Worm (Caenorhabditis elegans) whole organism, early embryonic: ENCODE measurements around the gene F52G3.1.

Experiments used
- B0310.2 ChIP-seq: sonication (generic microtip); optimal IDR thresholded peaks from 2 replicates; lab custom pipeline; 2016; ENCODE audit warnings: mild to moderate bottlenecking, missing genetic modification characterization, missing compliant biosample characterization
- F13C5.2 ChIP-seq: sonication (generic microtip); optimal IDR thresholded peaks from 2 replicates; lab custom pipeline; 2017; ENCODE audit warnings: mild to moderate bottlenecking, missing genetic modification characterization, inconsistent platforms, missing compliant biosample characterization
- aly-1 ChIP-seq: sonication (generic microtip); optimal IDR thresholded peaks from 2 replicates; lab custom pipeline; 2016; ENCODE audit warnings: missing genetic modification characterization, missing compliant biosample characterization
- ama-1 ChIP-seq: fragments of 150-350 bp; optimal IDR thresholded peaks from 2 replicates; lab custom pipeline; 2014
- ceh-13 ChIP-seq: fragments of 200-800 bp; sonication (Bioruptor generic); optimal IDR thresholded peaks from 2 replicates; lab custom pipeline; 2018; ENCODE audit warnings: mild to moderate bottlenecking, missing genetic modification characterization, missing compliant biosample characterization
- ceh-36 ChIP-seq: sonication (generic microtip); optimal IDR thresholded peaks from 2 replicates; lab custom pipeline; 2016; ENCODE audit warnings: missing genetic modification characterization, inconsistent platforms, missing compliant biosample characterization
- ets-7 ChIP-seq: sonication (generic microtip); optimal IDR thresholded peaks from 2 replicates; lab custom pipeline; 2016; ENCODE audit warnings: missing genotype, missing genetic modification characterization, missing compliant biosample characterization
- flt-1 ChIP-seq: fragments of 200-800 bp; sonication (Bioruptor generic); IDR thresholded peaks from 2 replicates; pipeline ENCODE4 v1.3.6; 2022; ENCODE audit warnings: missing genetic modification characterization, missing compliant biosample characterization
- hmbx-1 ChIP-seq: sonication (generic microtip); optimal IDR thresholded peaks from 2 replicates; lab custom pipeline; 2016; ENCODE audit warnings: mild to moderate bottlenecking, missing genetic modification characterization, missing compliant biosample characterization
- hmg-4 ChIP-seq: fragments of 200-800 bp; sonication (Bioruptor generic); optimal IDR thresholded peaks from 2 replicates; lab custom pipeline; 2018; ENCODE audit warnings: mild to moderate bottlenecking, missing genetic modification characterization, missing compliant biosample characterization
- hnd-1 ChIP-seq: sonication (generic microtip); optimal IDR thresholded peaks from 2 replicates; lab custom pipeline; 2016; ENCODE audit warnings: missing genetic modification characterization, missing compliant biosample characterization
- pes-1 ChIP-seq: fragments of 200-800 bp; sonication (Bioruptor generic); IDR thresholded peaks from 2 replicates; pipeline ENCODE4 v1.3.6; 2022; ENCODE audit warnings: missing genetic modification reagents, missing genetic modification characterization, missing compliant biosample characterization
- scrt-1 ChIP-seq: fragments of 200-800 bp; sonication (Bioruptor generic); IDR thresholded peaks from 2 replicates; pipeline ENCODE4 v1.3.6; 2022; ENCODE audit warnings: missing genetic modification characterization, missing compliant biosample characterization
- sea-1 ChIP-seq: fragments of 200-800 bp; sonication (Bioruptor generic); conservative IDR thresholded peaks from 2 replicates; pipeline ENCODE4 v1.3.6; 2022; ENCODE audit warnings: missing genetic modification characterization, missing compliant biosample characterization
- tbx-11 ChIP-seq: fragments of 200-800 bp; sonication (Bioruptor generic); IDR thresholded peaks from 2 replicates; pipeline ENCODE4 v1.3.6; 2022; ENCODE audit warnings: missing genetic modification characterization, missing compliant biosample characterization
- tbx-37 ChIP-seq: fragments of 200-800 bp; sonication (Bioruptor generic); conservative IDR thresholded peaks from 2 replicates; pipeline ENCODE4 v1.3.6; 2022; ENCODE audit warnings: missing genetic modification reagents, missing genetic modification characterization, missing compliant biosample characterization
- tra-4 ChIP-seq: sonication (generic microtip); optimal IDR thresholded peaks from 2 replicates; lab custom pipeline; 2017; ENCODE audit warnings: missing genetic modification characterization, missing compliant biosample characterization

F52G3.1 gene

ce11 chrX:16999649-17000048, 36.0 kb downstream of the F52G3.1 start:
- TF ChIP-seq F13C5.2 (tag; lab: Kevin White, UChicago) (no peak), hmg-4 (no peak), tra-4 (tag; lab: Kevin White, UChicago) (no peak), hnd-1 (tag; lab: Kevin White, UChicago) (no peak), tbx-11 (GFP tag; lab: Robert Waterston, UW) (no peak), flt-1 (no peak), pes-1 (GFP tag; lab: Robert Waterston, UW) (no peak), ceh-13 (no peak), B0310.2 (tag; lab: Kevin White, UChicago) (no peak), tbx-37 (GFP tag; lab: Robert Waterston, UW) (no peak), scrt-1 (GFP tag; lab: Robert Waterston, UW) (no peak), ceh-36 (tag; lab: Kevin White, UChicago) (no peak), ets-7 (tag; lab: Kevin White, UChicago) (no peak), hmbx-1 (no peak)

DNA sequence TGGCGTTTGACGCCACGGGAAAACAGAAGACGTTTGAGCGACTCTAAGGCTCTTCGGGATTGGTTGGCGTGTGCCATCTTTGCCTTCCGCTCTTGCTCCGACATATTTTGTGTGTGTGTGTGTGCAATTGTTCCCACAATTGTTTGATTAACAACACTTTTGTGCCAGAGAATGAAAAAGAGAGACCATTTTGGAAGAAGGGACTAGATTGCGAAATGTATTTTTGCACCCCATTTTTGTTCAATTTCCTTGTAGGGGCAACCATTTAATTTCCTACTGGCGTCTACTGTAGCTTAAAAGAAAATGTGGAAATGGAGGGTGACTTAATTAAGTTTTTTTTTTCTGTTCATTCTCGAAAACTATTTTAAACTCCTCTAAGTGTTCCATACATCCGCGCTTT, 38.5 kb downstream of the F52G3.1 start:
- no peak for TF ChIP-seq B0310.2 (tag; lab: Kevin White, UChicago)
- TF ChIP-seq hmg-4: no peak
- TF ChIP-seq hmbx-1: no peak
- TF ChIP-seq tbx-37 (GFP tag; lab: Robert Waterston, UW): no peak
- no peak for TF ChIP-seq F13C5.2 (tag; lab: Kevin White, UChicago)
- no peak for TF ChIP-seq tra-4 (tag; lab: Kevin White, UChicago)
- TF ChIP-seq flt-1: no peak
- no peak for TF ChIP-seq pes-1 (GFP tag; lab: Robert Waterston, UW)
- TF ChIP-seq ama-1: no peak
- no peak for TF ChIP-seq aly-1 (tag; lab: Kevin White, UChicago)

- TF ChIP-seq tbx-11 (GFP tag; lab: Robert Waterston, UW): no peak
- no peak for TF ChIP-seq ceh-13
- TF ChIP-seq hmg-4: peak; percentile 44
Measured at ce11 chrX:17003473-17004123, 39.9 kb downstream of the F52G3.1 start.

DNA sequence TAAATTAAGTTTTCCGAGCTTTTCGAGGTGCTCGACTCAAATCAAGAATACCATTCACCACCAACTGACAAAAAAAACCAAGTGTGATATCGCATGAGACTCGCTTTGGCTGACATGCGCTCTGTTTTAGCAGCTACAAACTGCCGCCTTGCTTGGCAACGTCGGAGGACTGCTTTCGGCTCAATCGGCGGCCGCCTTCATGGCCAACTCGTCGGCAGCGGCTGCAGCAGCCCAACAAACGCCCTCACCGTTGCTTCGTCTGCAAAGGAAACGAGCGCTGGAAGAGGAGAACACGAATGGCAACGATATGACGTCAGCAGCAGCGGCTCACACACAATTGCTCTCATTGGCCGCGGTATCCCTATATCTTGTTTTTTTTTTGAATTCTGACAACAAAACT, 43.2 kb downstream of the F52G3.1 start:
- no peak for TF ChIP-seq B0310.2 (tag; lab: Kevin White, UChicago)

DNA sequence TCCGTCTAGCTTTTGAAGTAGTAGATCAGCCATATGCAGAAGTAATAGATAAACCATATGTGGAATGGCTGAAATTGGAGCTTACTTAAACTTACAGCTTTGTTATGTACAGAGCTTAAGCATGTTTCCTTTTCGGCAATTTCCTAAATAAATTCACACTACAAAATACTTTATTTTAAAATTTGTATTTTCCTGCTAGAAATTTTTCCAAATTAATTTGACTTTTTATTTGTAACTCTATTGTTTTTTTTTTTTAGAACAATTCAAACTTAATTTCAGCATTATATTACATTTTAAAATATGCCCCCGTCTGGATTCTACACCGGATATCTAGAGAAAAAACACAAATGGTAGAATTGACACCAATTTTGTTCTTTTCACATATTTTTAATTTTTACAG, 49.5 kb downstream of the F52G3.1 start, which contains the start of gene F35B3.3:
Gene F35B3.3, plus strand, starts transcription at position 301 of the 400 bp plus-strand sequence.
- no peak for TF ChIP-seq ceh-36 (tag; lab: Kevin White, UChicago)
- no peak for TF ChIP-seq B0310.2 (tag; lab: Kevin White, UChicago)
- no peak for TF ChIP-seq hmg-4
- no peak for TF ChIP-seq aly-1 (tag; lab: Kevin White, UChicago)
- TF ChIP-seq sea-1: no peak
- no peak for TF ChIP-seq pes-1 (GFP tag; lab: Robert Waterston, UW)
- no peak for TF ChIP-seq hmbx-1
- TF ChIP-seq ets-7 (tag; lab: Kevin White, UChicago): no peak
- no peak for TF ChIP-seq ceh-13
- no peak for TF ChIP-seq F13C5.2 (tag; lab: Kevin White, UChicago)
- TF ChIP-seq tbx-11 (GFP tag; lab: Robert Waterston, UW): no peak
- TF ChIP-seq tra-4 (tag; lab: Kevin White, UChicago): no peak
- no peak for TF ChIP-seq tbx-37 (GFP tag; lab: Robert Waterston, UW)

ce11 chrX:17019098-17019497, 55.4 kb downstream of the F52G3.1 start:
- no peak for TF ChIP-seq ceh-36 (tag; lab: Kevin White, UChicago)
- TF ChIP-seq flt-1: no peak
- no peak for TF ChIP-seq ets-7 (tag; lab: Kevin White, UChicago)
- no peak for TF ChIP-seq hmbx-1
- TF ChIP-seq pes-1 (GFP tag; lab: Robert Waterston, UW): no peak
- no peak for TF ChIP-seq hmg-4
- no peak for TF ChIP-seq hnd-1 (tag; lab: Kevin White, UChicago)
- no peak for TF ChIP-seq ama-1
- no peak for TF ChIP-seq sea-1
- no peak for TF ChIP-seq F13C5.2 (tag; lab: Kevin White, UChicago)
- TF ChIP-seq tbx-37 (GFP tag; lab: Robert Waterston, UW): no peak
- no peak for TF ChIP-seq tbx-11 (GFP tag; lab: Robert Waterston, UW)
- TF ChIP-seq B0310.2 (tag; lab: Kevin White, UChicago): no peak
- TF ChIP-seq scrt-1 (GFP tag; lab: Robert Waterston, UW): no peak
- TF ChIP-seq aly-1 (tag; lab: Kevin White, UChicago): no peak
- TF ChIP-seq ceh-13: no peak
- no peak for TF ChIP-seq tra-4 (tag; lab: Kevin White, UChicago)

- TF ChIP-seq B0310.2 (tag; lab: Kevin White, UChicago) (no peak), ceh-13 (no peak), pes-1 (GFP tag; lab: Robert Waterston, UW) (no peak), hmg-4 (no peak), tbx-11 (GFP tag; lab: Robert Waterston, UW) (no peak), aly-1 (tag; lab: Kevin White, UChicago) (no peak), ceh-36 (tag; lab: Kevin White, UChicago) (no peak), F13C5.2 (tag; lab: Kevin White, UChicago) (no peak), tra-4 (tag; lab: Kevin White, UChicago) (no peak), ama-1 (no peak), flt-1 (no peak), sea-1 (no peak), tbx-37 (GFP tag; lab: Robert Waterston, UW) (no peak), scrt-1 (GFP tag; lab: Robert Waterston, UW) (no peak), ets-7 (tag; lab: Kevin White, UChicago) (no peak)
Measured at ce11 chrX:17020858-17021257, 57.2 kb downstream of the F52G3.1 start, which contains the start of gene F35B3.4. Gene F35B3.4, minus strand, starts transcription at chrX:17020958.
